Worm (Caenorhabditis elegans): Measurements from ENCODE around the gene T05E12.9.

Gene T05E12.9

DNA sequence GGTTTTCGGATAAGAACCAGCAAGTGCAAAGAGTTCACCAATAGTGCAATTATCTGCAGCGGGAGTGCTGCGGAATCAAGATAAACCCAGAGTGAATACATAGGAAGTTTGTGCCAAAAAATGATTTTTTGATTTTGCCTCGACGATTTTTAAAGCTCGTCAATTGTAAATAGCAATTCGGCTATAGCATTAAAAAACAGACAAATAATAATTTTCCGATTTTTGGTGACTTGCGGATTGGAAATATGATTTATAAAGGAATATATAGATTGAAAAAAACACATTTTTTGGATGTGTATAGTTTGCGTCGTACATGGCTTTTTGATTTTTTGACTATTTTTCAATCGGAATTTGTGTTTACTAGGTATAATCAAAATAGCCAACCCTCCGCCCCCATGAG, 2.8 kb downstream of the T05E12.9 start, which contains the start of gene srw-20:
TSS of gene srw-20 (minus strand) at position 101 of the 400 bp plus-strand sequence.
- no peak for TF ChIP-seq ama-1 (optimal IDR thresholded peaks at IDR 0.05)
- TF ChIP-seq nhr-12 (tag; optimal IDR thresholded peaks at IDR 0.05): no peak
- TF ChIP-seq aly-2 (tag; optimal IDR thresholded peaks at IDR 0.05): no peak
- no peak for TF ChIP-seq sma-3 (GFP tag; optimal IDR thresholded peaks at IDR 0.05)
- no peak for TF ChIP-seq fos-1 (tag; optimal IDR thresholded peaks at IDR 0.05)
- TF ChIP-seq mab-5 (tag; optimal IDR thresholded peaks at IDR 0.05): no peak

- TF ChIP-seq unc-39 (tag; optimal IDR thresholded peaks at IDR 0.05): no peak
- TF ChIP-seq ztf-1 (GFP tag; conservative IDR thresholded peaks at IDR 0.05): no peak
- TF ChIP-seq mbf-1 (tag; optimal IDR thresholded peaks at IDR 0.05): no peak
- TF ChIP-seq nhr-129 (tag; optimal IDR thresholded peaks at IDR 0.05): no peak
- TF ChIP-seq C34F6.9 (tag; optimal IDR thresholded peaks at IDR 0.05): no peak
- no peak for TF ChIP-seq ama-1 (optimal IDR thresholded peaks at IDR 0.05)
- TF ChIP-seq Y55F3AM.14 (GFP tag; optimal IDR thresholded peaks at IDR 0.05): no peak
- TF ChIP-seq lin-13 (GFP tag; optimal IDR thresholded peaks at IDR 0.05): no peak
- TF ChIP-seq elt-3 (tag; optimal IDR thresholded peaks at IDR 0.05): no peak
- TF ChIP-seq aly-2 (tag; optimal IDR thresholded peaks at IDR 0.05): no peak
- no peak for TF ChIP-seq mab-5 (tag; optimal IDR thresholded peaks at IDR 0.05)
- TF ChIP-seq nhr-10 (tag; optimal IDR thresholded peaks at IDR 0.05): no peak
- no peak for TF ChIP-seq mdl-1 (tag; optimal IDR thresholded peaks at IDR 0.05)
- no peak for TF ChIP-seq zag-1 (tag; optimal IDR thresholded peaks at IDR 0.05)
- no peak for TF ChIP-seq elt-1 (tag; optimal IDR thresholded peaks at IDR 0.05)
- no peak for TF ChIP-seq lin-39 (tag; optimal IDR thresholded peaks at IDR 0.05)
- no peak for TF ChIP-seq ztf-4 (tag; optimal IDR thresholded peaks at IDR 0.05)
- no peak for TF ChIP-seq lsy-2 (tag; optimal IDR thresholded peaks at IDR 0.05)
- no peak for TF ChIP-seq F13H6.1 (tag; optimal IDR thresholded peaks at IDR 0.05)
Observed at ce11 chrV:17077889-17078288, 4.7 kb downstream of the T05E12.9 start, which contains the start of gene T05E12.3. Gene T05E12.3, minus strand, starts transcription at chrV:17077989.

DNA sequence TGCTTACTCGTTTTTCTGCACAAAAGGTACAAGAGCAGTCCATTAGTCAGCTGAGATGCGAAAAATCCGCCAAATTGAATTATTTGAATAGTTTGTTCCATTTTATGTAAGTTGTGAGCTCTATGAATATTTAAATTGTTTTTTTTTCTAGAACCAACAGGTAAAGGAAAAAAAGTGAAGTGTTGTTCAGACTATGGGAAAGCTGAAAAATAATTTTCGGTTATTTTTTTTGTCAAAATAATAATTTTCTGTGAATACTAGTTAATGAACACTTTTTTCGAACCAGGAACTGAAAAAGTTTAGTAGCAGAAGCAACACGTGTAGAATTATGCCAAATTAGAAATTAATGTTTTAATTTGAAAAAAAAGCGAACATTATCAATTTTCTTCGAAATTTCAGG, 6.7 kb downstream of the T05E12.9 start, which contains the start of gene str-125:
TSS of gene str-125 (minus strand) at position 101 of the 400 bp plus-strand sequence.
- no peak for TF ChIP-seq nhr-237 (tag; optimal IDR thresholded peaks at IDR 0.05)
- TF ChIP-seq elt-3 (tag; optimal IDR thresholded peaks at IDR 0.05): no peak
- TF ChIP-seq nhr-12 (tag; optimal IDR thresholded peaks at IDR 0.05): no peak
- TF ChIP-seq egl-27 (tag; optimal IDR thresholded peaks at IDR 0.05): no peak
- TF ChIP-seq nhr-21 (tag; optimal IDR thresholded peaks at IDR 0.05): no peak
- no peak for TF ChIP-seq mbf-1 (tag; optimal IDR thresholded peaks at IDR 0.05)
- TF ChIP-seq ztf-1 (GFP tag; conservative IDR thresholded peaks at IDR 0.05): no peak
- TF ChIP-seq skn-1 (tag; optimal IDR thresholded peaks at IDR 0.05): no peak
- TF ChIP-seq ZK546.5 (tag; optimal IDR thresholded peaks at IDR 0.05): no peak
- TF ChIP-seq R02D3.7 (tag; optimal IDR thresholded peaks at IDR 0.05): no peak
- no peak for TF ChIP-seq nhr-25 (tag; optimal IDR thresholded peaks at IDR 0.05)
- no peak for TF ChIP-seq gmeb-1 (tag; optimal IDR thresholded peaks at IDR 0.05)
- no peak for TF ChIP-seq unc-39 (tag; optimal IDR thresholded peaks at IDR 0.05)
- no peak for TF ChIP-seq lsy-2 (tag; optimal IDR thresholded peaks at IDR 0.05)
- no peak for TF ChIP-seq lin-11 (tag; optimal IDR thresholded peaks at IDR 0.05)

- TF ChIP-seq mdl-1 (tag; optimal IDR thresholded peaks at IDR 0.05) (no peak), ztf-11 (tag; optimal IDR thresholded peaks at IDR 0.05) (no peak), unc-55 (GFP tag; optimal IDR thresholded peaks at IDR 0.05) (no peak), nhr-6 (tag; optimal IDR thresholded peaks at IDR 0.05) (no peak), nhr-77 (tag; optimal IDR thresholded peaks at IDR 0.05) (no peak), elt-3 (tag; optimal IDR thresholded peaks at IDR 0.05) (no peak), skn-1 (tag; optimal IDR thresholded peaks at IDR 0.05) (no peak), ama-1 (optimal IDR thresholded peaks at IDR 0.05) (no peak), nhr-237 (tag; optimal IDR thresholded peaks at IDR 0.05) (no peak), aly-2 (tag; optimal IDR thresholded peaks at IDR 0.05) (no peak), sma-3 (GFP tag; optimal IDR thresholded peaks at IDR 0.05) (no peak), ztf-4 (tag; optimal IDR thresholded peaks at IDR 0.05) (no peak), ZK546.5 (tag; optimal IDR thresholded peaks at IDR 0.05) (no peak), nhr-129 (tag; optimal IDR thresholded peaks at IDR 0.05) (no peak), ztf-1 (GFP tag; conservative IDR thresholded peaks at IDR 0.05) (no peak), egl-27 (tag; optimal IDR thresholded peaks at IDR 0.05) (no peak), nhr-23 (tag; optimal IDR thresholded peaks at IDR 0.05) (no peak)
Observed at ce11 chrV:17071578-17071977, 11.0 kb downstream of the T05E12.9 start, which contains the start of gene srbc-14. Gene srbc-14, minus strand, starts transcription at chrV:17071678.
